Worm (Caenorhabditis elegans) whole organism, young adult: ENCODE measurements around the gene sinh-1.

Experiments
- die-1 ChIP-seq: sonication (generic microtip); optimal IDR thresholded peaks from 2 replicates; lab custom pipeline; 2016; ENCODE audit warnings: missing genotype, mild to moderate bottlenecking, missing genetic modification characterization, missing compliant biosample characterization
- dox-1 ChIP-seq: fragments of 200-800 bp; sonication (Bioruptor generic); IDR thresholded peaks from 2 replicates; pipeline ENCODE4 v1.3.6; 2022; ENCODE audit warnings: missing genetic modification reagents, missing genetic modification characterization, missing compliant biosample characterization
- ekl-4 ChIP-seq: fragments of 200-800 bp; sonication (Bioruptor generic); IDR thresholded peaks from 2 replicates; pipeline ENCODE4 v1.3.6; 2022; ENCODE audit warnings: missing genetic modification reagents, missing genetic modification characterization, missing compliant biosample characterization
- fkh-3 ChIP-seq: sonication (generic microtip); optimal IDR thresholded peaks from 2 replicates; lab custom pipeline; 2016; ENCODE audit warnings: mild to moderate bottlenecking, missing genetic modification characterization, missing compliant biosample characterization
- hlh-26 ChIP-seq: fragments of 200-800 bp; sonication (Bioruptor generic); conservative IDR thresholded peaks from 2 replicates; pipeline ENCODE4 v1.3.6; 2022; ENCODE audit warnings: missing genetic modification reagents, missing genetic modification characterization, missing compliant biosample characterization
- hsf-1 ChIP-seq: fragments of 200-800 bp; sonication (Bioruptor generic); IDR thresholded peaks from 2 replicates; pipeline ENCODE4 v1.3.6; 2022; ENCODE audit warnings: missing genetic modification reagents, missing genetic modification characterization, missing compliant biosample characterization
- madf-6 ChIP-seq: fragments of 200-800 bp; sonication (Bioruptor generic); IDR thresholded peaks from 2 replicates; pipeline ENCODE4 v1.3.6; 2022; ENCODE audit warnings: missing genetic modification reagents, missing genetic modification characterization, missing compliant biosample characterization
- rpc-1 ChIP-seq, 2 experiments: fragments of 150-350 bp in 1 of 2; sonication (generic microtip) in 1 of 2; optimal IDR thresholded peaks; 2 replicates each; lab custom pipeline; 2014 to 2018; ENCODE audit warnings: missing biosample characterization in 1 of 2, missing genetic modification characterization in 1 of 2, missing genetic modification reagents in 1 of 2, missing genotype in 1 of 2
- tlf-1 ChIP-seq: fragments of 200-800 bp; sonication (Bioruptor generic); optimal IDR thresholded peaks from 2 replicates; lab custom pipeline; 2018; ENCODE audit warnings: mild to moderate bottlenecking, missing genetic modification characterization, missing compliant biosample characterization
- unc-130 ChIP-seq: sonication (generic microtip); optimal IDR thresholded peaks from 2 replicates; lab custom pipeline; 2016; ENCODE audit warnings: missing genetic modification reagents, missing genetic modification characterization, missing compliant biosample characterization

DNA sequence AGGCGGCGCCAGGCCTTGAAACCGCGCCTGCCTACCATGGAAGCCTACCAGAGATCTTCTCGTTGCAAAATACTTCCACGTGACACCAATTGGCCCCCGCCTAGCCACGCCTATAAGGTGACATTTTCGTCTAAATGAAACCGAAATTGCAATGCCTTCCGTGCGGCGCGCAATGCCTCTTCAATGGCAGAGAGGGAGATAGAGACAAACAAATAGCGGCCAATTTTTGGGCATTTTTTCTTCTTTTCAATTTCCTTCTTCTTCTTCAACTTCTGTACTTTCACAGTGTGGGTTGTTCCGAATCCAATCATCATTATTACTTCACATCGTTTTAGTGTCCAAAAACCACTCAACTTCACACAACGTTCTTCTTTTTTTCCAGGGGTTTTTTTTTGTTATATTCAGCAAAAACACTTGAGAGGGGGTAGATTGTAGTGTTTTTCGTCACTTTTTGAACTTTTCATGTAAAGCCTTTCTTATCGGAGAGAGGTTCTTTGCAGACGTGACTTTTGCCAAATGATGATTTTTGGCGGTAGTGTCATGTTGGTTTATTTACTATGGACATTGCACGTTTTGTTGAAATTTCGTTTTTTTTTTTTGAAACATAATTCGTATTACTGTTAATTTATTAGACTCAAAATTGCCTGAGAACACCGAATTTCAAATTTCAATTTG, 33.2 kb downstream of the sinh-1 start:
- TF ChIP-seq unc-130, result no peak
- TF ChIP-seq fkh-3 (tag; lab: Kevin White, UChicago), result no peak
- no peak for TF ChIP-seq ekl-4 (GFP tag; lab: Robert Waterston, UW)
- no peak for TF ChIP-seq hsf-1 (GFP tag; lab: Robert Waterston, UW)
- no peak for TF ChIP-seq dox-1 (GFP tag; lab: Robert Waterston, UW)
- no peak for TF ChIP-seq die-1
- no peak for TF ChIP-seq madf-6 (GFP tag; lab: Robert Waterston, UW)
- no peak for TF ChIP-seq rpc-1 (optimal IDR thresholded peaks at IDR 0.05; lab: Kevin White, UChicago)
- TF ChIP-seq rpc-1 (tag; optimal IDR thresholded peaks at IDR 0.05; lab: Kevin White, UChicago), result no peak
- no peak for TF ChIP-seq tlf-1 (GFP tag; lab: Kevin White, UChicago)
- no peak for TF ChIP-seq hlh-26 (GFP tag; lab: Robert Waterston, UW)
